Worm (Caenorhabditis elegans): ENCODE results near the gene ZC449.2.

ZC449.2 gene

DNA sequence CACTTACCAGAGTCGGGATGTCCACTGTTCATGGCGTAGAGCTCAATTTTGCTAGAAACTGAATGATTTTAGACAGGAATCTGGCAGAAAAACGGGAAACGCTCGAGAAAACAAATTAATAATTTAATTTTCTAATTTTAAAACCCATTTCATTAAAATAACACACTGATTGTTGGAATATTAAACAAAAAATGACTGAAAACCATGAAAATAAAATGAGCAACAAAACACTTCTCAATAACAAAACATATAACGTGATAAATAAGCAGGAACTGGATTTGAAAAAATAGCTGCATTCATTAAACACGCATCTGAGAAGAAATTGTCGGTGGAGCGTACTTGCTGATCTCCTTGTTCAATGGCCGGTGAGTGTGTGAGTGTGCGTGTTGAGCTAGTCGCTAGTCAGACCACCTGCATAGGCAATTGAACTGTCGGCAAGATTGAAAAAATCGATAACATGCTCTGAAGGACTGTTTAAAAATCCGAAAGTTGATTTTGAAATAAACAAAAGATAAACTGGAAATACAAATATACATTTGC lies 23.5 kb upstream of the ZC449.2 start, which contains the start of gene ZC8.6:
Gene ZC8.6, minus strand, starts transcription at position 51 of the 540 bp plus-strand sequence.
- no peak for TF ChIP-seq ceh-82 (tag; optimal IDR thresholded peaks at IDR 0.05)
- no peak for TF ChIP-seq ceh-9 (tag; optimal IDR thresholded peaks at IDR 0.05)
- TF ChIP-seq eor-1 (tag; optimal IDR thresholded peaks at IDR 0.05): no peak
- no peak for TF ChIP-seq ztf-11 (tag; optimal IDR thresholded peaks at IDR 0.05)
- TF ChIP-seq lin-15B (tag; optimal IDR thresholded peaks at IDR 0.05): peak; percentile 46
- TF ChIP-seq nhr-23 (tag; optimal IDR thresholded peaks at IDR 0.05): no peak
- TF ChIP-seq ceh-28 (tag; optimal IDR thresholded peaks at IDR 0.05): peak; percentile 13
- TF ChIP-seq elt-2 (tag; optimal IDR thresholded peaks at IDR 0.05): peak; percentile 40
- peak; percentile 72 for TF ChIP-seq lin-39 (tag; optimal IDR thresholded peaks at IDR 0.05)
- no peak for TF ChIP-seq ceh-16 (tag; optimal IDR thresholded peaks at IDR 0.05)
- TF ChIP-seq nhr-67 (tag; optimal IDR thresholded peaks at IDR 0.05): no peak
- TF ChIP-seq hmg-11 (tag; optimal IDR thresholded peaks at IDR 0.05): peak; percentile 54
- TF ChIP-seq snpc-4 (tag; optimal IDR thresholded peaks at IDR 0.05): peak; percentile 8
- peak; percentile 49 for TF ChIP-seq pha-4 (tag; optimal IDR thresholded peaks at IDR 0.05)
- no peak for TF ChIP-seq R02D3.7 (tag; optimal IDR thresholded peaks at IDR 0.05)
- TF ChIP-seq nhr-25 (tag; optimal IDR thresholded peaks at IDR 0.05): peak; percentile 38
- peak; percentile 70 for TF ChIP-seq pqm-1 (tag; optimal IDR thresholded peaks at IDR 0.05)
- TF ChIP-seq skn-1 (tag; optimal IDR thresholded peaks at IDR 0.05): peak; percentile 7
- no peak for TF ChIP-seq fkh-10 (GFP tag; optimal IDR thresholded peaks at IDR 0.05)
- TF ChIP-seq nhr-11 (tag; optimal IDR thresholded peaks at IDR 0.05): no peak
- TF ChIP-seq ZK546.5 (tag; optimal IDR thresholded peaks at IDR 0.05): no peak
- TF ChIP-seq nhr-28 (tag; optimal IDR thresholded peaks at IDR 0.05): no peak

- TF ChIP-seq elt-2 (tag; optimal IDR thresholded peaks at IDR 0.05) (no peak), unc-39 (tag; optimal IDR thresholded peaks at IDR 0.05) (no peak), elt-3 (tag; optimal IDR thresholded peaks at IDR 0.05) (no peak), nhr-12 (tag; optimal IDR thresholded peaks at IDR 0.05) (no peak), lin-15B (tag; optimal IDR thresholded peaks at IDR 0.05) (no peak), elt-1 (tag; optimal IDR thresholded peaks at IDR 0.05) (no peak), ztf-4 (tag; optimal IDR thresholded peaks at IDR 0.05) (no peak), unc-62 (GFP tag; optimal IDR thresholded peaks at IDR 0.05) (no peak), snpc-4 (tag; optimal IDR thresholded peaks at IDR 0.05) (no peak), lsy-12 (tag; optimal IDR thresholded peaks at IDR 0.05) (no peak), aly-2 (tag; optimal IDR thresholded peaks at IDR 0.05) (no peak), ceh-16 (tag; optimal IDR thresholded peaks at IDR 0.05) (no peak), tbx-2 (tag; optimal IDR thresholded peaks at IDR 0.05) (no peak), mml-1 (tag; optimal IDR thresholded peaks at IDR 0.05) (no peak), nhr-11 (tag; optimal IDR thresholded peaks at IDR 0.05) (no peak), nhr-43 (tag; optimal IDR thresholded peaks at IDR 0.05; ENCODE audit: poor library complexity, severe bottlenecking) (no peak), egl-5 (tag; optimal IDR thresholded peaks at IDR 0.05) (no peak), hmg-11 (tag; optimal IDR thresholded peaks at IDR 0.05) (no peak)
Observed at ce11 chrX:4998875-4999274, 22.2 kb upstream of the ZC449.2 start, which contains the start of gene set-30. TSS of gene set-30 (plus strand) at chrX:4999270.

- TF ChIP-seq jun-1 (tag; optimal IDR thresholded peaks at IDR 0.05) (no peak), ceh-9 (tag; optimal IDR thresholded peaks at IDR 0.05) (no peak), fkh-2 (tag; optimal IDR thresholded peaks at IDR 0.05) (no peak), hmg-11 (tag; optimal IDR thresholded peaks at IDR 0.05) (no peak), ZK546.5 (tag; optimal IDR thresholded peaks at IDR 0.05) (no peak), nhr-67 (tag; optimal IDR thresholded peaks at IDR 0.05) (no peak), ztf-4 (tag; optimal IDR thresholded peaks at IDR 0.05) (no peak), sea-2 (GFP tag; optimal IDR thresholded peaks at IDR 0.05) (no peak), lin-39 (tag; optimal IDR thresholded peaks at IDR 0.05) (no peak), lsy-12 (tag; optimal IDR thresholded peaks at IDR 0.05) (no peak), R02D3.7 (tag; optimal IDR thresholded peaks at IDR 0.05) (no peak), lin-15B (tag; optimal IDR thresholded peaks at IDR 0.05) (no peak), elt-3 (tag; optimal IDR thresholded peaks at IDR 0.05) (no peak), egl-5 (tag; optimal IDR thresholded peaks at IDR 0.05) (no peak), fos-1 (tag; optimal IDR thresholded peaks at IDR 0.05) (no peak), unc-62 (GFP tag; optimal IDR thresholded peaks at IDR 0.05) (no peak)
Observed at ce11 chrX:5004940-5005339, 16.1 kb upstream of the ZC449.2 start, which contains the start of gene hsd-2. TSS of gene hsd-2 (plus strand) at chrX:5005240.

All from whole organism, L3 larva.